Fruit fly (Drosophila melanogaster) whole organism, pupa: ENCODE data around the gene frtz.

Experiments used
- CG14655 ChIP-seq: fragments of 200-800 bp; sonication (Bioruptor generic); optimal IDR thresholded peaks from 3 replicates; lab custom pipeline; 2017; ENCODE audit warnings: mild to moderate bottlenecking, missing biosample characterization, missing genetic modification reagents, missing genetic modification characterization
- CG34367 ChIP-seq: fragments of 200-800 bp; sonication (Bioruptor generic); optimal IDR thresholded peaks from 2 replicates; lab custom pipeline; 2018; ENCODE audit warnings: missing biosample characterization, mild to moderate bottlenecking, missing genetic modification characterization
- CG4496 ChIP-seq: fragments of 200-800 bp; sonication (Bioruptor generic); IDR thresholded peaks from 3 replicates; pipeline ENCODE4 v1.3.6; 2022; ENCODE audit warnings: missing biosample characterization, missing genetic modification characterization
- CG9948 ChIP-seq: fragments of 200-800 bp; sonication (Bioruptor generic); optimal IDR thresholded peaks from 2 replicates; lab custom pipeline; 2018; ENCODE audit warnings: missing biosample characterization, mild to moderate bottlenecking, missing genetic modification characterization, moderate library complexity
- D1 ChIP-seq: fragments of 200-800 bp; sonication (Bioruptor generic); optimal IDR thresholded peaks from 2 replicates; lab custom pipeline; 2018; ENCODE audit warnings: missing biosample characterization, mild to moderate bottlenecking, missing genetic modification characterization, moderate library complexity
- Pif1A ChIP-seq: fragments of 200-800 bp; sonication (Bioruptor generic); optimal IDR thresholded peaks from 3 replicates; lab custom pipeline; 2016; ENCODE audit warnings: missing biosample characterization, missing genetic modification characterization
- rn ChIP-seq: fragments of 200-800 bp; sonication (Bioruptor generic); IDR thresholded peaks from 2 replicates; pipeline ENCODE4 v1.3.6; 2022; ENCODE audit warnings: missing biosample characterization, missing genetic modification characterization

DNA sequence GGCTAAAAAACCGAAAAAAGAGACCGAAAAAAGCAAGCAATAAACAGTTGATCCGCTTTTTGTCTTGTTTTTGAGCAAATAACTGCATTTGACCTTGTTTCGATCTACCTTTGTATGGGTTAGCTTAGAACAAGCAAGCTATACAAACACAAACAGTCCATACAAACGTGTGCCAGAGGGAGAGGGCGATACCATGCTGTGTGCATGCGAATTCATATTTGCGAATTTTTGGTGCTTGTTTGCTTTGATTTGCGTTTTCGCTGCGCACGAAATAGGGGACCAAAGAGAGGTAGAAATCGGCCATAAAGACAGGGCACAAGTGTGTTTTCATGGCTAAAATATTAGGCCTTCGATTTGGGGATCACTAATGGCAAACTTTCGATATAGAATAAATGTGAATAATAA lies 47.0 kb downstream of the frtz start:
- TF ChIP-seq CG34367 (no peak), CG14655 (GFP tag; lab: Kevin White, UChicago) (no peak), D1 (no peak), CG4496 (GFP tag; lab: Robert Waterston, UW) (no peak), CG9948 (tag; lab: Kevin White, UChicago) (no peak), Pif1A (GFP tag; lab: Kevin White, UChicago) (no peak), rn (no peak)
